Worm (Caenorhabditis elegans) whole organism, young adult: ENCODE data around the gene idpa-2.
A peak's percentile ranks its signal among the peaks of the same experiment; 100 is the strongest.

ENCODE experiments used
- B0261.1 ChIP-seq: sonication (generic microtip); optimal IDR thresholded peaks from 2 replicates; lab custom pipeline; 2016; ENCODE audit warnings: mild to moderate bottlenecking, missing genetic modification characterization, moderate library complexity, missing compliant biosample characterization
- B0336.3 ChIP-seq: fragments of 200-800 bp; sonication (Bioruptor generic); IDR thresholded peaks from 2 replicates; pipeline ENCODE4 v1.3.6; 2022; ENCODE audit warnings: missing genetic modification characterization, missing compliant biosample characterization
- C17E4.6 ChIP-seq: fragments of 200-800 bp; sonication (Bioruptor generic); IDR thresholded peaks from 2 replicates; pipeline ENCODE4 v1.3.6; 2022; ENCODE audit warnings: missing genetic modification reagents, missing genetic modification characterization, missing compliant biosample characterization
- F22D6.2 ChIP-seq: sonication (generic microtip); optimal IDR thresholded peaks from 2 replicates; lab custom pipeline; 2016; ENCODE audit warnings: mild to moderate bottlenecking, missing genetic modification characterization, missing compliant biosample characterization
- F52B5.7 ChIP-seq: sonication (generic microtip); optimal IDR thresholded peaks from 2 replicates; lab custom pipeline; 2016; ENCODE audit warnings: mild to moderate bottlenecking, missing genetic modification characterization, missing compliant biosample characterization
- K11D2.4 ChIP-seq: fragments of 200-800 bp; sonication (Bioruptor generic); IDR thresholded peaks from 2 replicates; pipeline ENCODE4 v1.3.6; 2022; ENCODE audit warnings: missing genetic modification reagents, missing genetic modification characterization, missing compliant biosample characterization
- Y53F4B.3 ChIP-seq: fragments of 200-800 bp; sonication (Bioruptor generic); IDR thresholded peaks from 2 replicates; pipeline ENCODE4 v1.3.6; 2022; ENCODE audit warnings: missing genetic modification reagents, missing genetic modification characterization, missing compliant biosample characterization
- Y53G8AR.9 ChIP-seq: fragments of 200-800 bp; sonication (Bioruptor generic); conservative IDR thresholded peaks from 2 replicates; pipeline ENCODE4 v1.3.6; 2022; ENCODE audit warnings: missing genetic modification reagents, missing genetic modification characterization, missing compliant biosample characterization
- ZK185.1 ChIP-seq: sonication (generic microtip); optimal IDR thresholded peaks from 2 replicates; lab custom pipeline; 2016; ENCODE audit warnings: mild to moderate bottlenecking, missing genetic modification characterization, missing compliant biosample characterization; ENCODE audit not compliant: poor library complexity, severe bottlenecking
- ama-1 ChIP-seq, 3 experiments: fragments of 150-350 bp in 1 of 3; sonication (generic microtip) in 2 of 3; optimal IDR thresholded peaks; 2 replicates each; lab custom pipeline; 2014 to 2018; ENCODE audit warnings: missing biosample characterization in 2 of 3, missing genetic modification characterization in 2 of 3, missing genetic modification reagents in 2 of 3
- cebp-1 ChIP-seq, 2 experiments: fragments of 200-800 bp in 1 of 2; sonication (Bioruptor generic) in 1 of 2; sonication (generic microtip) in 1 of 2; IDR thresholded peaks in 1 of 2; optimal IDR thresholded peaks in 1 of 2; 2 replicates each; pipeline versions ENCODE4 v1.3.6 to Lab custom; 2017 to 2022; ENCODE audit warnings: missing compliant biosample characterization in 2 of 2, missing genetic modification characterization in 2 of 2, mild to moderate bottlenecking in 1 of 2, missing genetic modification reagents in 1 of 2, moderate library complexity in 1 of 2
- cebp-2 ChIP-seq: fragments of 200-800 bp; sonication (Bioruptor generic); IDR thresholded peaks from 2 replicates; pipeline ENCODE4 v1.3.6; 2022; ENCODE audit warnings: missing genetic modification characterization, missing compliant biosample characterization
- ceh-27 ChIP-seq: fragments of 200-800 bp; sonication (Bioruptor generic); optimal IDR thresholded peaks from 2 replicates; lab custom pipeline; 2018; ENCODE audit warnings: mild to moderate bottlenecking, missing genetic modification characterization, moderate library complexity, missing compliant biosample characterization
- ceh-58 ChIP-seq: fragments of 200-800 bp; sonication (Bioruptor generic); IDR thresholded peaks from 2 replicates; pipeline ENCODE4 v1.3.6; 2022; ENCODE audit warnings: missing genetic modification characterization, missing compliant biosample characterization
- chd-7 ChIP-seq: sonication (generic microtip); optimal IDR thresholded peaks from 2 replicates; lab custom pipeline; 2016; ENCODE audit warnings: mild to moderate bottlenecking, missing genetic modification characterization, moderate library complexity, missing compliant biosample characterization
- egl-18 ChIP-seq: fragments of 200-800 bp; sonication (Bioruptor generic); IDR thresholded peaks from 2 replicates; pipeline ENCODE4 v1.3.6; 2022; ENCODE audit warnings: missing genetic modification reagents, missing genetic modification characterization, missing compliant biosample characterization
- ekl-4 ChIP-seq: fragments of 200-800 bp; sonication (Bioruptor generic); IDR thresholded peaks from 2 replicates; pipeline ENCODE4 v1.3.6; 2022; ENCODE audit warnings: missing genetic modification reagents, missing genetic modification characterization, missing compliant biosample characterization
- ets-4 ChIP-seq: fragments of 200-800 bp; sonication (Bioruptor generic); optimal IDR thresholded peaks from 2 replicates; lab custom pipeline; 2018; ENCODE audit warnings: mild to moderate bottlenecking, missing genetic modification characterization, missing compliant biosample characterization
- him-1 ChIP-seq: sonication (generic microtip); optimal IDR thresholded peaks from 2 replicates; lab custom pipeline; 2016; ENCODE audit warnings: missing genotype, missing genetic modification reagents, missing genetic modification characterization, missing compliant biosample characterization
- hmg-1.2 ChIP-seq: fragments of 200-800 bp; sonication (Bioruptor generic); IDR thresholded peaks from 2 replicates; pipeline ENCODE4 v1.3.6; 2022; ENCODE audit warnings: missing genetic modification reagents, missing genetic modification characterization, missing compliant biosample characterization
- hrde-1 ChIP-seq: sonication (generic microtip); optimal IDR thresholded peaks from 2 replicates; lab custom pipeline; 2016; ENCODE audit warnings: missing genetic modification characterization, mild to moderate bottlenecking, missing compliant biosample characterization, moderate library complexity, missing genotype, missing genetic modification reagents, borderline replicate concordance
- hsf-1 ChIP-seq: fragments of 200-800 bp; sonication (Bioruptor generic); IDR thresholded peaks from 2 replicates; pipeline ENCODE4 v1.3.6; 2022; ENCODE audit warnings: missing genetic modification reagents, missing genetic modification characterization, missing compliant biosample characterization
- let-526 ChIP-seq: fragments of 200-800 bp; sonication (Bioruptor generic); IDR thresholded peaks from 2 replicates; pipeline ENCODE4 v1.3.6; 2022; ENCODE audit warnings: missing genetic modification reagents, missing genetic modification characterization, missing compliant biosample characterization
- lin-26 ChIP-seq: fragments of 200-800 bp; sonication (Bioruptor generic); IDR thresholded peaks from 2 replicates; pipeline ENCODE4 v1.3.6; 2022; ENCODE audit warnings: missing genetic modification reagents, missing genetic modification characterization, missing compliant biosample characterization
- lin-35 ChIP-seq, 3 experiments: fragments of 150-350 bp in 2 of 3; sonication (generic microtip) in 1 of 3; optimal IDR thresholded peaks; 2 replicates each; lab custom pipeline; 2014 to 2018; ENCODE audit warnings: missing biosample characterization in 3 of 3, missing genetic modification characterization in 3 of 3, missing genetic modification reagents in 3 of 3
- lir-1 ChIP-seq: fragments of 200-800 bp; sonication (Bioruptor generic); conservative IDR thresholded peaks from 2 replicates; pipeline ENCODE4 v1.3.6; 2022; ENCODE audit warnings: missing genetic modification reagents, missing genetic modification characterization, missing compliant biosample characterization
- madf-10 ChIP-seq: sonication (generic microtip); optimal IDR thresholded peaks from 2 replicates; lab custom pipeline; 2016; ENCODE audit warnings: mild to moderate bottlenecking, missing genetic modification characterization, missing compliant biosample characterization
- madf-3 ChIP-seq: fragments of 200-800 bp; sonication (Bioruptor generic); IDR thresholded peaks from 2 replicates; pipeline ENCODE4 v1.3.6; 2022; ENCODE audit warnings: missing genetic modification reagents, missing genetic modification characterization, missing compliant biosample characterization
- mxl-1 ChIP-seq: sonication (generic microtip); optimal IDR thresholded peaks from 2 replicates; lab custom pipeline; 2016; ENCODE audit warnings: missing genetic modification characterization, missing compliant biosample characterization
- nfyb-1 ChIP-seq: fragments of 200-800 bp; sonication (Bioruptor generic); IDR thresholded peaks from 2 replicates; pipeline ENCODE4 v1.3.6; 2022; ENCODE audit warnings: missing genetic modification reagents, missing genetic modification characterization, missing compliant biosample characterization
- rec-8 ChIP-seq, 2 experiments: sonication (generic microtip); optimal IDR thresholded peaks; 2 replicates each; lab custom pipeline; 2016; ENCODE audit warnings: mild to moderate bottlenecking in 2 of 2, missing genetic modification characterization in 2 of 2, missing genetic modification reagents in 2 of 2, missing genotype in 2 of 2, missing biosample characterization in 1 of 2, missing compliant biosample characterization in 1 of 2, moderate library complexity in 1 of 2
- repo-1 ChIP-seq: sonication (generic microtip); optimal IDR thresholded peaks from 2 replicates; lab custom pipeline; 2017; ENCODE audit warnings: mild to moderate bottlenecking, missing genetic modification characterization, missing compliant biosample characterization
- snpc-1.1 ChIP-seq: sonication (generic microtip); optimal IDR thresholded peaks from 2 replicates; lab custom pipeline; 2017; ENCODE audit warnings: missing genetic modification characterization, mild to moderate bottlenecking, missing compliant biosample characterization, antibody characterized with exemption, moderate library complexity, missing genotype, missing genetic modification reagents; ENCODE audit not compliant: insufficient read depth
- somi-1 ChIP-seq: fragments of 200-800 bp; sonication (Bioruptor generic); optimal IDR thresholded peaks from 2 replicates; lab custom pipeline; 2018; ENCODE audit warnings: mild to moderate bottlenecking, missing genetic modification characterization, missing compliant biosample characterization
- sptf-2 ChIP-seq: fragments of 200-800 bp; sonication (Bioruptor generic); optimal IDR thresholded peaks from 2 replicates; lab custom pipeline; 2018; ENCODE audit warnings: mild to moderate bottlenecking, missing genetic modification characterization, missing compliant biosample characterization
- tbp1 ChIP-seq: fragments of 200-800 bp; sonication (Bioruptor generic); optimal IDR thresholded peaks from 2 replicates; lab custom pipeline; 2018; ENCODE audit warnings: mild to moderate bottlenecking, missing genetic modification characterization, missing compliant biosample characterization
- tlf-1 ChIP-seq: fragments of 200-800 bp; sonication (Bioruptor generic); optimal IDR thresholded peaks from 2 replicates; lab custom pipeline; 2018; ENCODE audit warnings: mild to moderate bottlenecking, missing genetic modification characterization, missing compliant biosample characterization
- unc-62 ChIP-seq: fragments of 150-350 bp; optimal IDR thresholded peaks from 2 replicates; lab custom pipeline; 2014; ENCODE audit warnings: missing biosample characterization, missing genetic modification reagents, missing genetic modification characterization
- xnd-1 ChIP-seq: sonication (generic microtip); optimal IDR thresholded peaks from 2 replicates; lab custom pipeline; 2016; ENCODE audit warnings: missing genotype, missing genetic modification reagents, missing genetic modification characterization, missing compliant biosample characterization
- zfh-2 ChIP-seq: fragments of 200-800 bp; sonication (Bioruptor generic); conservative IDR thresholded peaks from 2 replicates; pipeline ENCODE4 v1.3.6; 2022; ENCODE audit warnings: missing genetic modification reagents, missing genetic modification characterization, missing compliant biosample characterization
- ztf-25 ChIP-seq: fragments of 200-800 bp; sonication (Bioruptor generic); IDR thresholded peaks from 2 replicates; pipeline ENCODE4 v1.3.6; 2022; ENCODE audit warnings: missing genetic modification reagents, missing genetic modification characterization, missing compliant biosample characterization
- ztf-3 ChIP-seq: fragments of 200-800 bp; sonication (Bioruptor generic); optimal IDR thresholded peaks from 2 replicates; lab custom pipeline; 2018; ENCODE audit warnings: mild to moderate bottlenecking, missing genetic modification characterization, missing compliant biosample characterization

Gene idpa-2

DNA sequence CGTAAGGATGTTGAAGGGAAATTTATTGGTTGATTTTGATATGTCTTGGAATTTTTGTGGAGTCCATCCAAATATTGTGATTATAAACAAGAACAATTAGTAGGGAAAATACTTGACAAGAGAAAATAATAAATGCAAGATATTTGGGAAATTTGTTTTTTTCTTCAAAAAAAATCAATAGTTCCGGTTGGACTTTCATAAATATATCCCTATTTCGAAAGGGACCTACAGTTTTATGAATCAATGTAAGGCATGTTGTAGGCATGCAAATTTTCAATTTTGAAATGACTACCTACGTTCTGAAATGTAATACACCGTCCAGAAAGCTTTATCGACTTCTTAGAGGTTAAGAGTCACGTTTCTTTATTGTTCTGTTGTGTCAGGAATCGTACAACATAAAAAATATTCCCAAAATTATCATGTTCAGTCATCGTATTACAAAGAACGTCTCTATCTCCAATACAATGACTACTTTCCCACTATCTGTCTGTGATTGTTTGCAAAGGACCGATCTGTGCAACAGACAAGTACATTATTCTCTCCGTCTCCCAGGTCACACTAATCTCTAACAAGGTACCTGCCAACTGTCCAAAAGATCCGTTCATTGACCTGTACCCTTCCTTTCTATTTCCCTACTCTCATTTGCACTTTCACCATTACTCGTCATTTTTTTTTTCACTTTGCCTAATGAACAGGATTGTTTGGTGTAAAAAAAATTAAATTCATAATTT is 2.5 kb downstream of the idpa-2 start, which contains the start of gene F07H5.13 (continued):
- TF ChIP-seq nfyb-1 (GFP tag; lab: Robert Waterston, UW): peak; percentile 55
- TF ChIP-seq xnd-1 (tag; lab: Kevin White, UChicago): no peak
- peak; percentile 11 for TF ChIP-seq ztf-3 (GFP tag; lab: Kevin White, UChicago)
- TF ChIP-seq ekl-4 (GFP tag; lab: Robert Waterston, UW): 0 out of 2 replicates have a peak, but pooled peaks have one; percentile 34
- no peak for TF ChIP-seq ceh-27 (GFP tag; lab: Kevin White, UChicago)
- TF ChIP-seq somi-1 (GFP tag; lab: Kevin White, UChicago): peak; percentile 43
- TF ChIP-seq F22D6.2 (tag; lab: Kevin White, UChicago): no peak
- no peak for TF ChIP-seq lin-26 (GFP tag; lab: Robert Waterston, UW)
- peak; percentile 60 for TF ChIP-seq chd-7 (tag; lab: Kevin White, UChicago)
- TF ChIP-seq tlf-1 (GFP tag; lab: Kevin White, UChicago): peak; percentile 22
- TF ChIP-seq tbp1 (GFP tag; lab: Kevin White, UChicago): peak; percentile 0
- no peak for TF ChIP-seq rec-8 (tag; optimal IDR thresholded peaks at IDR 0.05; lab: Kevin White, UChicago)
- TF ChIP-seq repo-1 (tag; lab: Kevin White, UChicago): peak; percentile 88
- TF ChIP-seq F52B5.7 (tag; lab: Kevin White, UChicago): peak; percentile 5
- TF ChIP-seq unc-62 (GFP tag; lab: Kevin White, UChicago): no peak
- TF ChIP-seq Y53G8AR.9: peak; percentile 81
- no peak for TF ChIP-seq cebp-1 (GFP tag; IDR thresholded peaks at IDR 0.05; lab: Robert Waterston, UW)
- peak; percentile 51 for TF ChIP-seq cebp-1 (tag; optimal IDR thresholded peaks at IDR 0.05; lab: Kevin White, UChicago)
- peak; percentile 33 for TF ChIP-seq madf-10
- TF ChIP-seq ztf-25 (GFP tag; lab: Robert Waterston, UW): no peak
- TF ChIP-seq, all 124 proteins: peak for 22

DNA sequence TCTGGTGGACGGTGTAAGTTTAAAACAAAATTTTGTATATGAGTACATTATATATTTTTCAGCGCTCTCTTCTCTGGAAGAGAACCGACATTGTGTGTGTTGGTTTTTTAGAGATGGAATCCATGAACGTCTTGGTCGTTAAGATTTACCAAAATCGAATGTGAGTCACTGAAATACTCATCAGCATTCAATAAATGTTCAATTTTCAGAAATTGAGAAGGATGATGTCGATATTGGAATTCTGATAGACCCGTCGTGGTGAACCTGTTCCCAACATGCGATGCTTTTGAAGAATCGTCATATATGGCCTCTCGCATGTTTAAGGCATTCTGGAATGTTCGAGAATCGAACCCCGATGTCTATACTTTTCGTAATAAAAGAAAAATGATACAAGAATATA is 3.8 kb downstream of the idpa-2 start:
- TF ChIP-seq him-1 (tag; lab: Kevin White, UChicago): no peak
- TF ChIP-seq ceh-58 (GFP tag; lab: Robert Waterston, UW): no peak
- no peak for TF ChIP-seq ets-4 (GFP tag; lab: Kevin White, UChicago)
- TF ChIP-seq ama-1 (optimal IDR thresholded peaks at IDR 0.05; lab: Kevin White, UChicago): peak; percentile 53
- no peak for TF ChIP-seq ama-1 (GFP tag; optimal IDR thresholded peaks at IDR 0.05; lab: Kevin White, UChicago)
- TF ChIP-seq chd-7 (tag; lab: Kevin White, UChicago): no peak
- peak; percentile 35; the same call in 1 of the 2 replicates for TF ChIP-seq hsf-1 (GFP tag; lab: Robert Waterston, UW)
- TF ChIP-seq mxl-1 (tag; lab: Kevin White, UChicago): no peak
- TF ChIP-seq B0261.1 (tag; lab: Kevin White, UChicago): no peak
- no peak for TF ChIP-seq lir-1 (GFP tag; lab: Robert Waterston, UW)
- TF ChIP-seq madf-3: no peak
- TF ChIP-seq cebp-2 (GFP tag; lab: Robert Waterston, UW): no peak
- TF ChIP-seq C17E4.6 (GFP tag; lab: Robert Waterston, UW): no peak
- no peak for TF ChIP-seq snpc-1.1

DNA sequence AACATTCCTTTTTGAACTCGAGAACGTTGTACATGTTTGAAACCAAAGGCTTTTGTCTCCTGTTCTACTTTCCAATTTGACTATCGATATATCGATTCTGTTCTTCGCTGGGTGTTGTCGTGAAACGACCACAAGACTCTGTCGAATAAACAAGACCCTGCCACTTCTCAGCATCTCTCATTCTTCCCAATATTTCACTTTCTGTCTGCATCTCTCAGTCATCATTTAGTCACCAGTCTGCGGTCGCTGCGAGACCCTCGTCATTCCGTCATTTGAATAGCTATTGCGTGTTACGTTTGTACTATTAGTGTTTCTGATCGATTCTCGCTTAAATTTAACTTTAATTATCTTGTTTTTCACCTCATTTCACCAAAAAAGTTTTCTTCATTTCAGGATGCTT is 5.2 kb downstream of the idpa-2 start:
- TF ChIP-seq madf-3 (peak; percentile 83), hsf-1 (GFP tag; lab: Robert Waterston, UW) (no peak), K11D2.4 (GFP tag; lab: Robert Waterston, UW) (peak; percentile 75), ZK185.1 (tag; lab: Kevin White, UChicago) (peak; percentile 78), Y53F4B.3 (GFP tag; lab: Robert Waterston, UW) (no peak), hmg-1.2 (peak; percentile 92), ets-4 (GFP tag; lab: Kevin White, UChicago) (peak; percentile 23), zfh-2 (GFP tag; lab: Robert Waterston, UW) (0 out of 2 replicates have a peak, but pooled peaks have one; percentile 6), let-526 (GFP tag; lab: Robert Waterston, UW) (peak; percentile 76; the same call in 1 of the 2 replicates), egl-18 (GFP tag; lab: Robert Waterston, UW) (no peak), B0336.3 (peak; percentile 86), lin-35 (GFP tag; optimal IDR thresholded peaks at IDR 0.05; lab: Kevin White, UChicago) (peak in 1 of 3 experiments; percentile 72), hrde-1 (tag; lab: Kevin White, UChicago) (no peak), ekl-4 (GFP tag; lab: Robert Waterston, UW) (peak; percentile 99), F22D6.2 (tag; lab: Kevin White, UChicago) (peak; percentile 34), sptf-2 (no peak), ama-1 (optimal IDR thresholded peaks at IDR 0.05; lab: Kevin White, UChicago) (peak; percentile 29), ama-1 (GFP tag; optimal IDR thresholded peaks at IDR 0.05; lab: Kevin White, UChicago) (no peak)
